Fruit fly (Drosophila melanogaster) whole organism, prepupa: ENCODE measurements around the gene Wdr62.

ENCODE experiments used
- CG10669 ChIP-seq: fragments of 200-800 bp; sonication (Bioruptor generic); optimal IDR thresholded peaks from 3 replicates; lab custom pipeline; 2018; ENCODE audit warnings: missing biosample characterization, mild to moderate bottlenecking, missing genetic modification characterization, moderate library complexity
- CG11294 ChIP-seq: fragments of 200-800 bp; sonication (Bioruptor generic); IDR thresholded peaks from 2 replicates; pipeline ENCODE4 v1.3.6; 2022; ENCODE audit warnings: missing biosample characterization, missing genetic modification characterization
- CG11902 ChIP-seq: fragments of 200-800 bp; sonication (Bioruptor generic); optimal IDR thresholded peaks from 3 replicates; lab custom pipeline; 2016; ENCODE audit warnings: missing biosample characterization, missing genetic modification characterization
- CG15336 ChIP-seq: fragments of 200-800 bp; sonication (Bioruptor generic); IDR thresholded peaks from 2 replicates; pipeline ENCODE4 v1.3.6; 2022; ENCODE audit warnings: missing biosample characterization, missing genetic modification characterization
- CG16779 ChIP-seq: fragments of 200-800 bp; sonication (Bioruptor generic); optimal IDR thresholded peaks from 3 replicates; lab custom pipeline; 2017; ENCODE audit warnings: missing biosample characterization, mild to moderate bottlenecking, missing genetic modification characterization
- CG3032 ChIP-seq: fragments of 200-800 bp; optimal IDR thresholded peaks from 2 replicates; lab custom pipeline; 2019; ENCODE audit warnings: missing biosample characterization, mild to moderate bottlenecking, missing genetic modification characterization, moderate library complexity
- CG31627 ChIP-seq: fragments of 200-800 bp; sonication (Bioruptor generic); optimal IDR thresholded peaks from 3 replicates; lab custom pipeline; 2016; ENCODE audit warnings: missing biosample characterization, missing genetic modification characterization
- CG32006 ChIP-seq: fragments of 200-800 bp; sonication (Bioruptor generic); optimal IDR thresholded peaks from 3 replicates; lab custom pipeline; 2017; ENCODE audit warnings: missing biosample characterization, mild to moderate bottlenecking, missing genetic modification characterization
- CG34406 ChIP-seq: fragments of 200-800 bp; sonication (Bioruptor generic); optimal IDR thresholded peaks from 3 replicates; lab custom pipeline; 2016; ENCODE audit warnings: missing biosample characterization, missing genetic modification characterization
- CG6163 ChIP-seq: fragments of 200-800 bp; sonication (Bioruptor generic); IDR thresholded peaks from 3 replicates; pipeline ENCODE4 v1.3.6; 2022; ENCODE audit warnings: missing biosample characterization, missing genetic modification characterization
- CG6792 ChIP-seq: fragments of 200-800 bp; sonication (Bioruptor generic); optimal IDR thresholded peaks from 3 replicates; lab custom pipeline; 2016; ENCODE audit warnings: missing biosample characterization, missing genetic modification characterization
- CG6808 ChIP-seq: fragments of 200-800 bp; sonication (Bioruptor generic); optimal IDR thresholded peaks from 3 replicates; lab custom pipeline; 2017; ENCODE audit warnings: missing biosample characterization, missing genetic modification characterization, mild to moderate bottlenecking, moderate library complexity, missing genetic modification reagents
- CG6854 ChIP-seq: fragments of 200-800 bp; sonication (Bioruptor generic); optimal IDR thresholded peaks from 2 replicates; lab custom pipeline; 2017; ENCODE audit warnings: missing biosample characterization, mild to moderate bottlenecking, missing genetic modification characterization
- CG7368 ChIP-seq: fragments of 200-800 bp; sonication (Bioruptor generic); optimal IDR thresholded peaks from 3 replicates; lab custom pipeline; 2016; ENCODE audit warnings: missing biosample characterization, missing genetic modification characterization
- CG8119 ChIP-seq: fragments of 200-800 bp; sonication (Bioruptor generic); IDR thresholded peaks from 3 replicates; pipeline ENCODE4 v1.3.6; 2022; ENCODE audit warnings: missing biosample characterization, missing genetic modification characterization
- CG9139 ChIP-seq: fragments of 200-800 bp; sonication (Bioruptor generic); optimal IDR thresholded peaks from 3 replicates; lab custom pipeline; 2017; ENCODE audit warnings: missing biosample characterization, mild to moderate bottlenecking, missing genetic modification characterization
- Eip75B ChIP-seq: fragments of 200-800 bp; sonication (Bioruptor generic); optimal IDR thresholded peaks from 3 replicates; lab custom pipeline; 2016; ENCODE audit warnings: missing biosample characterization, missing genetic modification characterization
- Eip78C ChIP-seq: fragments of 200-800 bp; sonication (Bioruptor generic); peaks from one replicate; lab custom pipeline; 2016; ENCODE audit warnings: missing biosample characterization, missing genetic modification characterization
- Eip93F ChIP-seq: fragments of 200-800 bp; sonication (Bioruptor generic); optimal IDR thresholded peaks from 2 replicates; lab custom pipeline; 2016; ENCODE audit warnings: missing biosample characterization, mild to moderate bottlenecking, missing genetic modification characterization
- Ets96B ChIP-seq: fragments of 200-800 bp; optimal IDR thresholded peaks from 2 replicates; lab custom pipeline; 2019; ENCODE audit warnings: missing biosample characterization, mild to moderate bottlenecking, missing genetic modification characterization, moderate library complexity
- Hr38 ChIP-seq: sonication (Bioruptor generic); optimal IDR thresholded peaks from 2 replicates; lab custom pipeline; 2016; ENCODE audit warnings: missing biosample characterization, missing genetic modification characterization
- Hr39 ChIP-seq: fragments of 200-800 bp; sonication (Bioruptor generic); optimal IDR thresholded peaks from 2 replicates; lab custom pipeline; 2016; ENCODE audit warnings: missing biosample characterization, missing genetic modification characterization
- Hr4 ChIP-seq: fragments of 200-800 bp; sonication (Bioruptor generic); optimal IDR thresholded peaks from 3 replicates; lab custom pipeline; 2016; ENCODE audit warnings: missing biosample characterization, missing genetic modification characterization
- Met ChIP-seq: fragments of 200-800 bp; sonication (Bioruptor generic); optimal IDR thresholded peaks from 3 replicates; lab custom pipeline; 2016; ENCODE audit warnings: missing biosample characterization, missing genetic modification characterization
- OdsH ChIP-seq: fragments of 200-800 bp; sonication (Bioruptor generic); optimal IDR thresholded peaks from 3 replicates; lab custom pipeline; 2016; ENCODE audit warnings: missing biosample characterization, missing genetic modification characterization
- Sox14 ChIP-seq: fragments of 200-800 bp; sonication (Bioruptor generic); optimal IDR thresholded peaks from 3 replicates; lab custom pipeline; 2016; ENCODE audit warnings: missing biosample characterization, missing genetic modification characterization
- Sox15 ChIP-seq: fragments of 200-800 bp; sonication (Bioruptor generic); optimal IDR thresholded peaks from 3 replicates; lab custom pipeline; 2016; ENCODE audit warnings: missing biosample characterization, missing genetic modification characterization
- achi ChIP-seq: fragments of 200-800 bp; sonication (Bioruptor generic); optimal IDR thresholded peaks from 3 replicates; lab custom pipeline; 2016; ENCODE audit warnings: missing biosample characterization, missing genetic modification characterization
- acj6 ChIP-seq: fragments of 200-800 bp; sonication (Bioruptor generic); optimal IDR thresholded peaks from 3 replicates; lab custom pipeline; 2016; ENCODE audit warnings: missing biosample characterization, missing genetic modification characterization
- cyc ChIP-seq: fragments of 200-800 bp; sonication (Bioruptor generic); optimal IDR thresholded peaks from 3 replicates; lab custom pipeline; 2016; ENCODE audit warnings: missing biosample characterization, missing genetic modification characterization
- dsx ChIP-seq: fragments of 200-800 bp; optimal IDR thresholded peaks from 3 replicates; lab custom pipeline; 2019; ENCODE audit warnings: missing biosample characterization, mild to moderate bottlenecking, missing genetic modification characterization, moderate library complexity; ENCODE audit not compliant: poor library complexity, severe bottlenecking
- eg ChIP-seq: fragments of 200-800 bp; sonication (Bioruptor generic); IDR thresholded peaks from 3 replicates; pipeline ENCODE4 v1.3.6; 2022; ENCODE audit warnings: missing biosample characterization, missing genetic modification characterization
- esn ChIP-seq: fragments of 200-800 bp; sonication (Bioruptor generic); optimal IDR thresholded peaks from 2 replicates; lab custom pipeline; 2016; ENCODE audit warnings: missing biosample characterization, mild to moderate bottlenecking, missing genetic modification characterization, moderate library complexity
- fd59A ChIP-seq: fragments of 200-800 bp; sonication (Bioruptor generic); optimal IDR thresholded peaks from 2 replicates; lab custom pipeline; 2017; ENCODE audit warnings: missing biosample characterization, mild to moderate bottlenecking, missing genetic modification characterization, missing genetic modification reagents
- lz ChIP-seq: fragments of 200-800 bp; sonication (Bioruptor generic); optimal IDR thresholded peaks from 3 replicates; lab custom pipeline; 2016; ENCODE audit warnings: missing biosample characterization, missing genetic modification characterization
- net ChIP-seq: fragments of 200-800 bp; sonication (Bioruptor generic); optimal IDR thresholded peaks from 3 replicates; lab custom pipeline; 2016; ENCODE audit warnings: missing biosample characterization, missing genetic modification characterization
- spab ChIP-seq: fragments of 200-800 bp; sonication (Bioruptor generic); optimal IDR thresholded peaks from 2 replicates; lab custom pipeline; 2017; ENCODE audit warnings: missing biosample characterization, mild to moderate bottlenecking, missing genetic modification characterization, missing genetic modification reagents
- topi ChIP-seq: fragments of 200-800 bp; sonication (Bioruptor generic); optimal IDR thresholded peaks from 3 replicates; lab custom pipeline; 2016; ENCODE audit warnings: missing biosample characterization, missing genetic modification characterization

Gene Wdr62

DNA sequence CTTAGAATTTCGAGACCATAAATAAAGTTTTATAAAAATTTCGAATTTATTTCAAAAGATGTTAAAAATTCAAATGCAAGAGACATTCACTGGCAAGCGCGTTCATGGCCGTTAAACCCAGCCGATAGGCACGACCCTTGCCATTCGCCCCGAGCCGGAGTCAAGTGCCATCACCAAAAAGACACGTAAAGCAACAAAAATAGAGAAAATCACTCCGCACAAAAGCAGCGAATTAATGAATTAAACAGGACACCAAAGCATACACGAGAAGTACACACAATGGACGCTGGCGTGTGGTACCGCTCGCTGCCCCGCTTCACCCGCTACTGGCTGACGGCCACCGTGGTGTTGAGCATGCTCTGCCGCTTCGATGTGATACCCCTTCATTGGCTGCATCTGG is 89.5 kb downstream of the Wdr62 start, which contains the start of gene Der-1:
Gene Der-1 (plus strand): TSS at position 1 of the 400 bp plus-strand sequence.
- TF ChIP-seq CG6163 (GFP tag; lab: Robert Waterston, UW) (no peak), Sox14 (GFP tag; lab: Kevin White, UChicago) (peak; percentile 22), esn (GFP tag; lab: Kevin White, UChicago) (peak; percentile 35), Eip78C (peak; percentile 59)

DNA sequence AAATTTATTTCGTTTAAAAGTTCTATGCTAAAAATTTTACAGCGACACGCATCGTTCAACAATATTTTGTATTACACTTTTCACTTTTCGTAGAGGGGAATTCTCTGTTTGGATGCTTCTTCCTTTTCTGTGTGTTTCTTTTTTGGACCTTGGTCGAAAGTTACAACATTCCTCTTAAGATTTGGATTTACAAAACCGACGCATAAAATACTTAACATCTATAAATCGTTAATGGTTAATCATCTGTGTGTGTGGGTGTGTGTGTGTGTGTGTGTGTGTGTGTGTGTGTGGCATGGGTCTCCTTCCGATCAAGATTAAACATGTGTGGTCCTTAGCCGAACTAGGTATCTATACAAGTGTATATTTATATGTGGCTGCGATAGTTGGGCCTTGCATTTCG is 91.1 kb downstream of the Wdr62 start:
- no peak for TF ChIP-seq CG16779
- TF ChIP-seq Sox15 (GFP tag; lab: Kevin White, UChicago) = no peak
- TF ChIP-seq Hr38 (GFP tag; lab: Kevin White, UChicago) = no peak
- TF ChIP-seq spab = no peak
- no peak for TF ChIP-seq CG10669 (GFP tag; lab: Kevin White, UChicago)
- TF ChIP-seq CG11902 (GFP tag; lab: Kevin White, UChicago) = no peak
- TF ChIP-seq eg = no peak
- TF ChIP-seq CG7368 (GFP tag; lab: Kevin White, UChicago) = no peak

DNA sequence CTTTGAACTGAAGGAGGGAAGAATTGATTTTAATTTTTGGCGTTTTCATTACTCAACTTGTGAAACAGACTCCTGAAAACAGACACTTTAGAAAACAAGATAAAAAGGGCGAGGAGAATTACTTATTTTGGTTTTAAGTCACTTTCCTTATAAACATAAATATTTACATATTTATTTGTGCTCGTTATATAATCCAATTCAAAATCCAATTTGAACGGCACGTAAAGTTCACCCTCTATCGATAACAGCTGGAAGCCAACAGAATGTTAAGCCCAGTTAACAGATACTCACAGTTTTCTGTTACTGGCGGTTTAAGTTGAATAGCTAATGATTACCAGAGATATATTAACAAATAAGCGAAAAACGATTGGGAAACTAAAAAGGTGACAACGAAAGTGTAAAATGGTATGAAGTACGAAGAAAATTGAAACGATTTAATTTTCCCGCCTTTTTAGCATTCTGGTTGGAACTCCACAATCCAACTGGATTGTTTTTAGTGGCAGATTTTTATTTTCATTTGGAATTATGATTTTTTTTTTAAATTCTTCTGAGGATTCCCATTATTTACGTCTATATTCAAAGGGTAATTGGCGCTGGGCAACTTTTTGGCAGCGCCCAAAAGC is 94.9 kb downstream of the Wdr62 start:
- no peak for TF ChIP-seq CG15336 (GFP tag; lab: Robert Waterston, UW)
- no peak for TF ChIP-seq CG8119 (GFP tag; lab: Robert Waterston, UW)
- TF ChIP-seq Hr4 (GFP tag; lab: Kevin White, UChicago) = no peak
- TF ChIP-seq Eip75B (GFP tag; lab: Kevin White, UChicago) = no peak
- TF ChIP-seq topi (GFP tag; lab: Kevin White, UChicago) = no peak
- TF ChIP-seq, all 60 proteins: peak for 0

DNA sequence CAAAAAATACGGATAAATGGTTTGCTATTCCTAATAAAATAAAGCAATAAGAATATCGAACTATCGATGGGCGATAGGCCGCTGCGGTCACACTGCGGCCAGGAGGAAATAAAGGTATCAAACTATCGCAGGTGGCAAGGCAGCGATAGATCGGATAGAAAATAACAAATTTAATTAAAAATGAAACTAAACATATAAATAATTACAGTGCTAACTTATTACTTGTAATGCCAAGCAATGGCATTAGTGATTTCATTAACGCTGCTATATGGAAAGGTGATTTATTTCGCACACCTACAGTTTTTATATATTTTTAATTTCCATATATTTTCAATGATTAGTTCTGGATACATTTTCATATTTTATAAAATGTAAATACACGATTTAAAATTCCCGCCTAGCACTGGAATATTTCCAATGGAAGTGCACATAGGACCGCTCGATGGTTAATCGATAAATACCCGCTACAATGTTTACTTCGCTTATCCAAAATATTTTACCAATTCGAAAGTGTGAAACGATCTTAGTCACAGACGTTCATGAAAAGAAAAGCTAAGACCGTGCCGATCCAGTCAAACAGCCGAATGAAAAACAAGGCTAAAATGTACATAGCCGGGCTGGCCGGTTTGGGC is 96.4 kb downstream of the Wdr62 start, which contains the start of the genes CG15356 and CG15362:
Gene CG15356 (minus strand): TSS at position 48 of the 632 bp plus-strand sequence.
Gene CG15362 (plus strand): TSS at position 469 of the 632 bp plus-strand sequence.
- TF ChIP-seq CG31627 (GFP tag; lab: Kevin White, UChicago) (peak; percentile 29), Hr4 (GFP tag; lab: Kevin White, UChicago) (peak; percentile 31), CG6854 (GFP tag; lab: Kevin White, UChicago) (no peak), esn (GFP tag; lab: Kevin White, UChicago) (peak; percentile 46), Hr39 (peak; percentile 37), CG8119 (GFP tag; lab: Robert Waterston, UW) (0 out of 3 replicates have a peak, but pooled peaks have one; percentile 30), CG6808 (GFP tag; lab: Kevin White, UChicago) (no peak), Eip93F (GFP tag; lab: Kevin White, UChicago) (peak; percentile 57), cyc (peak; percentile 39), dsx (GFP tag; lab: Kevin White, UChicago) (peak; percentile 92), topi (GFP tag; lab: Kevin White, UChicago) (peak; percentile 55), Eip78C (peak; percentile 66), CG3032 (tag; lab: Kevin White, UChicago) (peak; percentile 42), eg (0 out of 3 replicates have a peak, but pooled peaks have one; percentile 17), Ets96B (no peak), lz (GFP tag; lab: Kevin White, UChicago) (peak; percentile 29), CG32006 (GFP tag; lab: Kevin White, UChicago) (peak; percentile 18), CG34406 (GFP tag; lab: Kevin White, UChicago) (no peak), CG7368 (GFP tag; lab: Kevin White, UChicago) (no peak)

DNA sequence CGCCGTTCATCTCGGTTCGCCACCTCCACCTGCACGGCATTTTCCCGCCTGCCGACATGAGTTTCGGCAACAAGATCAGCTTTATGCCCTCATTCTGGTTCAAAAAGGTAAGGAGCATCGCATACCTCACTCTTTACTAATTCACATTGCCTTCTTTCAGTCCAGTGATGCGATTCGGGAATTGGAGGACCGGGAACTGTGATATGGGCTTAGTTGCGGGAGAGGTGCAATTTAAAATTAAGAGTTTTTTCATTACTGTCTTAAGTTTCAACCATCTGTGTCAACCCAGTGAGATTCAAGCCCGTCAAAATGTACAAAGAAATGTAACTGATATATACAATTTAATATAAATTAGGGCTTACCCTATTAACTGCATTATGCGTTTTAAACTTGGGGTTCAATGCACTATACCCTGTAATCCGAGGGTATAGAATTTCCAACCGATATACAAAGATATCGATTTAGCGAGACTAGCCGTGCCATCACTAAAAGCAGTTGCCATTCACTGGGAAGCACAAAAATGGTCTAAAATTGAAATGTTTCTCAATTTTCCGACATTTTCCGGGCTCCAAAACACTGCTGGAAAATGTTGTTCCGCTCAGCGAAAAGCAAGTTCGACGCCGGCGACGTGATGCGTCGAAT is 97.4 kb downstream of the Wdr62 start, which contains the start of gene CG7289:
Gene CG7289 (plus strand): TSS at position 492 of the 642 bp plus-strand sequence.
- no peak for TF ChIP-seq CG9139 (GFP tag; lab: Kevin White, UChicago)
- TF ChIP-seq CG34406 (GFP tag; lab: Kevin White, UChicago) = no peak
- peak; percentile 4 for TF ChIP-seq Eip93F (GFP tag; lab: Kevin White, UChicago)
- no peak for TF ChIP-seq CG10669 (GFP tag; lab: Kevin White, UChicago)
- no peak for TF ChIP-seq net (GFP tag; lab: Kevin White, UChicago)
- no peak for TF ChIP-seq fd59A (GFP tag; lab: Kevin White, UChicago)
- TF ChIP-seq topi (GFP tag; lab: Kevin White, UChicago) = peak; percentile 11
- no peak for TF ChIP-seq CG6792
- peak; percentile 35 for TF ChIP-seq esn (GFP tag; lab: Kevin White, UChicago)
- TF ChIP-seq OdsH (GFP tag; lab: Kevin White, UChicago) = no peak
- TF ChIP-seq acj6 (GFP tag; lab: Kevin White, UChicago) = no peak
- TF ChIP-seq CG16779 = no peak
- TF ChIP-seq Sox15 (GFP tag; lab: Kevin White, UChicago) = no peak
- no peak for TF ChIP-seq CG11294
- peak; percentile 12 for TF ChIP-seq CG31627 (GFP tag; lab: Kevin White, UChicago)
- peak; percentile 10 for TF ChIP-seq CG32006 (GFP tag; lab: Kevin White, UChicago)
- TF ChIP-seq Sox14 (GFP tag; lab: Kevin White, UChicago) = no peak
- no peak for TF ChIP-seq achi (GFP tag; lab: Kevin White, UChicago)
- no peak for TF ChIP-seq CG6808 (GFP tag; lab: Kevin White, UChicago)
- TF ChIP-seq Eip78C = peak; percentile 29
- TF ChIP-seq Hr38 (GFP tag; lab: Kevin White, UChicago) = no peak
- TF ChIP-seq Met (GFP tag; lab: Kevin White, UChicago) = no peak
- no peak for TF ChIP-seq CG6854 (GFP tag; lab: Kevin White, UChicago)
